Worm (Caenorhabditis elegans) whole organism, L4 larva: ENCODE measurements around the gene gck-4.
A peak's percentile ranks its signal among the peaks of the same experiment; 100 is the strongest.

Experiments
- F26F4.8 ChIP-seq: fragments of 200-800 bp; sonication (Bioruptor generic); conservative IDR thresholded peaks from 2 replicates; pipeline ENCODE4 v1.3.6; 2022; ENCODE audit warnings: missing genetic modification characterization, missing compliant biosample characterization
- F44E2.7 ChIP-seq: fragments of 200-800 bp; sonication (Bioruptor generic); IDR thresholded peaks from 2 replicates; pipeline ENCODE4 v2.1.2; 2022; ENCODE audit warnings: missing genetic modification characterization, missing compliant biosample characterization
- R02D3.7 ChIP-seq: fragments of 150-350 bp; sonication (generic microtip); optimal IDR thresholded peaks from 3 replicates; lab custom pipeline; 2014; ENCODE audit warnings: missing biosample characterization, missing genetic modification characterization
- T20F7.1 ChIP-seq: fragments of 200-800 bp; sonication (Bioruptor generic); optimal IDR thresholded peaks from 2 replicates; lab custom pipeline; 2018; ENCODE audit warnings: mild to moderate bottlenecking, missing genetic modification characterization, missing compliant biosample characterization
- T26A8.4 ChIP-seq: fragments of 200-800 bp; sonication (Bioruptor generic); IDR thresholded peaks from 2 replicates; pipeline ENCODE4 v1.3.6; 2022; ENCODE audit warnings: missing genetic modification characterization, missing compliant biosample characterization
- Y5F2A.4 ChIP-seq: fragments of 200-800 bp; sonication (Bioruptor generic); optimal IDR thresholded peaks from 2 replicates; lab custom pipeline; 2018; ENCODE audit warnings: mild to moderate bottlenecking, missing genetic modification characterization, missing compliant biosample characterization
- ZK337.2 ChIP-seq: fragments of 200-800 bp; sonication (Bioruptor generic); IDR thresholded peaks from 2 replicates; pipeline ENCODE4 v1.3.6; 2022; ENCODE audit warnings: missing genetic modification reagents, missing genetic modification characterization, missing compliant biosample characterization
- ZK546.5 ChIP-seq, 2 experiments: sonication (generic microtip); optimal IDR thresholded peaks; 2 replicates each; lab custom pipeline; 2017; ENCODE audit warnings: missing biosample characterization in 2 of 2, missing genetic modification characterization in 2 of 2
- aha-1 ChIP-seq: fragments of 150-350 bp; peaks from one replicate; lab custom pipeline; 2014; ENCODE audit warnings: missing biosample characterization, missing genetic modification characterization
- attf-4 ChIP-seq: sonication (generic microtip); optimal IDR thresholded peaks from 3 replicates; lab custom pipeline; 2017; ENCODE audit warnings: missing biosample characterization, missing genetic modification characterization
- ceh-32 ChIP-seq: sonication (generic microtip); optimal IDR thresholded peaks from 2 replicates; lab custom pipeline; 2016; ENCODE audit warnings: mild to moderate bottlenecking, missing genetic modification characterization, missing compliant biosample characterization; ENCODE audit not compliant: poor library complexity
- ceh-82 ChIP-seq: sonication (generic microtip); optimal IDR thresholded peaks from 2 replicates; lab custom pipeline; 2017; ENCODE audit warnings: missing biosample characterization, missing genetic modification characterization
- cey-2 ChIP-seq: sonication (generic microtip); optimal IDR thresholded peaks from 3 replicates; lab custom pipeline; 2017; ENCODE audit warnings: missing genetic modification characterization, mild to moderate bottlenecking, missing compliant biosample characterization, antibody characterized with exemption, borderline replicate concordance; ENCODE audit not compliant: insufficient read depth
- daf-16 ChIP-seq, 3 experiments: sonication (generic microtip); optimal IDR thresholded peaks; 2 replicates each; lab custom pipeline; 2016 to 2017; ENCODE audit warnings: missing genetic modification characterization in 3 of 3, missing genetic modification reagents in 3 of 3, mild to moderate bottlenecking in 2 of 3, missing compliant biosample characterization in 2 of 3, missing biosample characterization in 1 of 3, moderate library complexity in 1 of 3
- daf-19 ChIP-seq: fragments of 200-800 bp; sonication (Bioruptor generic); conservative IDR thresholded peaks from 2 replicates; pipeline ENCODE4 v1.3.6; 2022; ENCODE audit warnings: missing genetic modification characterization, missing compliant biosample characterization
- dmd-6 ChIP-seq: fragments of 200-800 bp; sonication (Bioruptor generic); IDR thresholded peaks from 2 replicates; pipeline ENCODE4 v1.3.6; 2022; ENCODE audit warnings: missing genetic modification reagents, missing genetic modification characterization, missing compliant biosample characterization
- dmd-8 ChIP-seq: fragments of 200-800 bp; sonication (Bioruptor generic); IDR thresholded peaks from 2 replicates; pipeline ENCODE4 v1.3.6; 2022; ENCODE audit warnings: missing genetic modification characterization, missing compliant biosample characterization
- dmd-9 ChIP-seq: fragments of 200-800 bp; sonication (Bioruptor generic); IDR thresholded peaks from 2 replicates; pipeline ENCODE4 v1.3.6; 2022; ENCODE audit warnings: missing genetic modification reagents, missing genetic modification characterization, missing compliant biosample characterization
- dpl-1 ChIP-seq: fragments of 150-350 bp; optimal IDR thresholded peaks from 2 replicates; lab custom pipeline; 2014; ENCODE audit warnings: missing biosample characterization, missing genetic modification reagents, missing genetic modification characterization
- egl-27 ChIP-seq: sonication (generic microtip); optimal IDR thresholded peaks from 3 replicates; lab custom pipeline; 2017; ENCODE audit warnings: missing biosample characterization, missing genetic modification reagents, missing genetic modification characterization
- egl-43 ChIP-seq: fragments of 200-800 bp; sonication (Bioruptor generic); IDR thresholded peaks from 2 replicates; pipeline ENCODE4 v1.3.6; 2022; ENCODE audit warnings: missing genetic modification reagents, missing genetic modification characterization, missing compliant biosample characterization
- fkh-10 ChIP-seq: fragments of 150-350 bp; optimal IDR thresholded peaks from 2 replicates; lab custom pipeline; 2014; ENCODE audit warnings: missing biosample characterization, missing genetic modification reagents, missing genetic modification characterization
- hif-1 ChIP-seq, 2 experiments: sonication (generic microtip); optimal IDR thresholded peaks; 2 replicates each; lab custom pipeline; 2016 to 2017; ENCODE audit warnings: missing compliant biosample characterization in 2 of 2, missing genetic modification characterization in 2 of 2, missing genetic modification reagents in 2 of 2, missing genotype in 2 of 2, mild to moderate bottlenecking in 1 of 2
- hmg-1.1 ChIP-seq: fragments of 200-800 bp; sonication (Bioruptor generic); IDR thresholded peaks from 2 replicates; pipeline ENCODE4 v1.3.6; 2022; ENCODE audit warnings: missing genetic modification reagents, missing genetic modification characterization, missing compliant biosample characterization
- jun-1 ChIP-seq: fragments of 150-350 bp; optimal IDR thresholded peaks from 2 replicates; lab custom pipeline; 2014; ENCODE audit warnings: missing biosample characterization, missing genetic modification reagents, missing genetic modification characterization
- lin-13 ChIP-seq: fragments of 150-350 bp; optimal IDR thresholded peaks from 2 replicates; lab custom pipeline; 2014; ENCODE audit warnings: missing biosample characterization, missing genetic modification reagents, missing genetic modification characterization
- lin-39 ChIP-seq: fragments of 150-350 bp; optimal IDR thresholded peaks from 2 replicates; lab custom pipeline; 2014; ENCODE audit warnings: missing biosample characterization, missing genetic modification reagents, missing genetic modification characterization
- lsy-2 ChIP-seq, 2 experiments: fragments of 150-350 bp in 1 of 2; sonication (generic microtip) in 1 of 2; optimal IDR thresholded peaks; 2 replicates each; lab custom pipeline; 2014 to 2017; ENCODE audit warnings: missing biosample characterization in 2 of 2, missing genetic modification characterization in 2 of 2
- madf-5 ChIP-seq, 2 experiments: fragments of 200-800 bp; sonication (Bioruptor generic); IDR thresholded peaks; 2 replicates each; pipeline ENCODE4 v1.3.6; 2022; ENCODE audit warnings: missing compliant biosample characterization in 2 of 2, missing genetic modification characterization in 2 of 2
- mdl-1 ChIP-seq, 2 experiments: fragments of 150-350 bp in 1 of 2; sonication (generic microtip) in 1 of 2; optimal IDR thresholded peaks; 2 replicates each; lab custom pipeline; 2014 to 2017; ENCODE audit warnings: missing biosample characterization in 2 of 2, missing genetic modification characterization in 2 of 2
- mdt-29 ChIP-seq: fragments of 200-800 bp; sonication (Bioruptor generic); IDR thresholded peaks from 2 replicates; pipeline ENCODE4 v1.3.6; 2022; ENCODE audit warnings: missing genetic modification reagents, missing genetic modification characterization, missing compliant biosample characterization
- mep-1 ChIP-seq: fragments of 150-350 bp; sonication (generic microtip); optimal IDR thresholded peaks from 3 replicates; lab custom pipeline; 2014; ENCODE audit warnings: missing biosample characterization, missing genetic modification characterization
- mxl-2 ChIP-seq: fragments of 200-800 bp; sonication (Bioruptor generic); conservative IDR thresholded peaks from 2 replicates; pipeline ENCODE4 v1.3.6; 2022; ENCODE audit warnings: missing genetic modification reagents, missing genetic modification characterization, missing compliant biosample characterization
- mxl-3 ChIP-seq: fragments of 200-800 bp; sonication (Bioruptor generic); optimal IDR thresholded peaks from 2 replicates; lab custom pipeline; 2018; ENCODE audit warnings: mild to moderate bottlenecking, missing genetic modification characterization, missing compliant biosample characterization
- nhr-10 ChIP-seq: fragments of 150-350 bp; optimal IDR thresholded peaks from 2 replicates; lab custom pipeline; 2014; ENCODE audit warnings: missing biosample characterization, missing genetic modification characterization
- nhr-111 ChIP-seq: fragments of 200-800 bp; sonication (Bioruptor generic); optimal IDR thresholded peaks from 2 replicates; lab custom pipeline; 2018; ENCODE audit warnings: mild to moderate bottlenecking, missing genetic modification characterization, missing compliant biosample characterization
- nhr-25 ChIP-seq: sonication (generic microtip); optimal IDR thresholded peaks from 2 replicates; lab custom pipeline; 2017; ENCODE audit warnings: missing genetic modification characterization, mild to moderate bottlenecking, missing compliant biosample characterization, antibody characterized with exemption, moderate library complexity, borderline replicate concordance; ENCODE audit not compliant: insufficient read depth
- nhr-6 ChIP-seq: fragments of 150-350 bp; optimal IDR thresholded peaks from 2 replicates; lab custom pipeline; 2014; ENCODE audit warnings: missing biosample characterization, missing genetic modification characterization
- nhr-76 ChIP-seq: fragments of 150-350 bp; optimal IDR thresholded peaks from 2 replicates; lab custom pipeline; 2014; ENCODE audit warnings: missing biosample characterization, missing genetic modification characterization
- nhr-77 ChIP-seq: fragments of 150-350 bp; optimal IDR thresholded peaks from 2 replicates; lab custom pipeline; 2014; ENCODE audit warnings: missing biosample characterization, missing genetic modification characterization
- php-3 ChIP-seq: fragments of 200-800 bp; sonication (Bioruptor generic); IDR thresholded peaks from 2 replicates; pipeline ENCODE4 v1.3.6; 2022; ENCODE audit warnings: missing genetic modification reagents, missing genetic modification characterization, missing compliant biosample characterization
- pqm-1 ChIP-seq: sonication (generic microtip); optimal IDR thresholded peaks from 2 replicates; lab custom pipeline; 2017; ENCODE audit warnings: missing biosample characterization, missing genetic modification characterization
- sdz-12 ChIP-seq: fragments of 200-800 bp; sonication (Bioruptor generic); optimal IDR thresholded peaks from 2 replicates; lab custom pipeline; 2018; ENCODE audit warnings: mild to moderate bottlenecking, missing genetic modification characterization, missing compliant biosample characterization
- spr-3 ChIP-seq: fragments of 200-800 bp; sonication (Bioruptor generic); optimal IDR thresholded peaks from 2 replicates; lab custom pipeline; 2018; ENCODE audit warnings: mild to moderate bottlenecking, missing genetic modification characterization, missing compliant biosample characterization
- unc-130 ChIP-seq: sonication (generic microtip); optimal IDR thresholded peaks from 2 replicates; lab custom pipeline; 2016; ENCODE audit warnings: missing genetic modification reagents, missing genetic modification characterization, missing compliant biosample characterization
- unc-39 ChIP-seq: sonication (generic microtip); optimal IDR thresholded peaks from 2 replicates; lab custom pipeline; 2017; ENCODE audit warnings: missing biosample characterization, missing genetic modification characterization
- unc-62 ChIP-seq, 3 experiments: fragments of 150-350 bp in 1 of 3; sonication (generic microtip); optimal IDR thresholded peaks in 2 of 3; peaks in 1 of 3; 1 replicate in 1 of 3; 2 replicates in 2 of 3; lab custom pipeline; 2014 to 2017; ENCODE audit warnings: missing biosample characterization in 3 of 3, missing genetic modification characterization in 3 of 3, missing genetic modification reagents in 3 of 3, missing genotype in 1 of 3
- vab-7 ChIP-seq: fragments of 200-800 bp; sonication (Bioruptor generic); IDR thresholded peaks from 2 replicates; pipeline ENCODE4 v1.3.6; 2022; ENCODE audit warnings: missing genetic modification reagents, missing genetic modification characterization, missing compliant biosample characterization
- zag-1 ChIP-seq: fragments of 150-350 bp; optimal IDR thresholded peaks from 2 replicates; lab custom pipeline; 2014; ENCODE audit warnings: missing biosample characterization, missing genetic modification characterization
- zfp-2 ChIP-seq: sonication (generic microtip); optimal IDR thresholded peaks from 2 replicates; lab custom pipeline; 2016; ENCODE audit warnings: mild to moderate bottlenecking, missing genetic modification characterization, missing compliant biosample characterization
- zip-2 ChIP-seq: fragments of 150-350 bp; optimal IDR thresholded peaks from 2 replicates; lab custom pipeline; 2014; ENCODE audit warnings: missing biosample characterization, missing genetic modification characterization

gck-4 gene

ce11 chrX:13672622-13673021 is 4.4 kb upstream of the gck-4 start (continued):
- no peak for TF ChIP-seq vab-7 (GFP tag; lab: Robert Waterston, UW)
- no peak for TF ChIP-seq unc-62 (GFP tag; optimal IDR thresholded peaks at IDR 0.05 in 1 of 2; lab: Kevin White, UChicago)
- no peak for TF ChIP-seq unc-62 (tag; optimal IDR thresholded peaks at IDR 0.05; lab: Kevin White, UChicago)
- no peak for TF ChIP-seq madf-5 (GFP tag; IDR thresholded peaks at IDR 0.05; lab: Robert Waterston, UW)
- TF ChIP-seq egl-27: no peak
- TF ChIP-seq R02D3.7 (tag; lab: Kevin White, UChicago): no peak
- no peak for TF ChIP-seq hmg-1.1 (GFP tag; lab: Robert Waterston, UW)
- no peak for TF ChIP-seq unc-130
- no peak for TF ChIP-seq dmd-9 (GFP tag; lab: Robert Waterston, UW)
- TF ChIP-seq fkh-10 (GFP tag; lab: Kevin White, UChicago): no peak
- TF ChIP-seq T20F7.1 (GFP tag; lab: Kevin White, UChicago): no peak
- no peak for TF ChIP-seq mdt-29 (GFP tag; lab: Robert Waterston, UW)
- TF ChIP-seq dmd-8: no peak
- TF ChIP-seq lsy-2 (tag; optimal IDR thresholded peaks at IDR 0.05; lab: Kevin White, UChicago): no peak
- no peak for TF ChIP-seq jun-1
- TF ChIP-seq T26A8.4 (GFP tag; lab: Robert Waterston, UW): no peak
- no peak for TF ChIP-seq unc-39 (tag; lab: Kevin White, UChicago)
- TF ChIP-seq pqm-1: peak; percentile 72
- no peak for TF ChIP-seq lin-39
- no peak for TF ChIP-seq zfp-2 (tag; lab: Kevin White, UChicago)
- TF ChIP-seq nhr-77 (tag; lab: Kevin White, UChicago): peak; percentile 14
- TF ChIP-seq sdz-12 (GFP tag; lab: Kevin White, UChicago): no peak
- TF ChIP-seq spr-3 (GFP tag; lab: Kevin White, UChicago): no peak
- peak; percentile 50; the same call in 1 of the 2 replicates for TF ChIP-seq dmd-6 (GFP tag; lab: Robert Waterston, UW)
- TF ChIP-seq zip-2: no peak
- TF ChIP-seq mxl-2 (GFP tag; lab: Robert Waterston, UW): no peak
- TF ChIP-seq lin-13 (GFP tag; lab: Kevin White, UChicago): no peak
- no peak for TF ChIP-seq zag-1 (tag; lab: Kevin White, UChicago)
- no peak for TF ChIP-seq ZK337.2 (GFP tag; lab: Robert Waterston, UW)
- no peak for TF ChIP-seq ceh-32 (tag; lab: Kevin White, UChicago)
- no peak for TF ChIP-seq attf-4 (tag; lab: Kevin White, UChicago)
- TF ChIP-seq aha-1 (tag; lab: Kevin White, UChicago): peak; percentile 85
- TF ChIP-seq dpl-1 (GFP tag; lab: Kevin White, UChicago): no peak
- no peak for TF ChIP-seq mep-1 (tag; lab: Kevin White, UChicago)
- no peak for TF ChIP-seq ZK546.5 (tag; optimal IDR thresholded peaks at IDR 0.05; lab: Kevin White, UChicago)
- no peak for TF ChIP-seq F44E2.7 (GFP tag; lab: Robert Waterston, UW)
- TF ChIP-seq nhr-76 (tag; lab: Kevin White, UChicago): no peak
- no peak for TF ChIP-seq php-3 (GFP tag; lab: Robert Waterston, UW)
- TF ChIP-seq Y5F2A.4 (GFP tag; lab: Kevin White, UChicago): no peak
- no peak for TF ChIP-seq nhr-111 (GFP tag; lab: Kevin White, UChicago)
- peak; percentile 67 for TF ChIP-seq mxl-3 (GFP tag; lab: Kevin White, UChicago)
- no peak for TF ChIP-seq daf-16 (GFP tag; optimal IDR thresholded peaks at IDR 0.05; lab: Kevin White, UChicago)
- peak; percentile 81 for TF ChIP-seq daf-16 (tag; optimal IDR thresholded peaks at IDR 0.05; lab: Kevin White, UChicago)
- TF ChIP-seq nhr-10 (tag; lab: Kevin White, UChicago): no peak
- no peak for TF ChIP-seq mdl-1 (tag; optimal IDR thresholded peaks at IDR 0.05; lab: Kevin White, UChicago)
- TF ChIP-seq ceh-82 (tag; lab: Kevin White, UChicago): no peak
- TF ChIP-seq nhr-6 (tag; lab: Kevin White, UChicago): no peak
- no peak for TF ChIP-seq hif-1 (tag; optimal IDR thresholded peaks at IDR 0.05; lab: Kevin White, UChicago)
- no peak for TF ChIP-seq cey-2 (tag; lab: Kevin White, UChicago)
- TF ChIP-seq daf-19: no peak
- TF ChIP-seq F26F4.8 (GFP tag; lab: Robert Waterston, UW): no peak
- no peak for TF ChIP-seq egl-43 (GFP tag; lab: Robert Waterston, UW)
- TF ChIP-seq nhr-25: no peak
